Worm (Caenorhabditis elegans): ENCODE data around the gene nhr-241.

- TF ChIP-seq ama-1 (optimal IDR thresholded peaks at IDR 0.05) = no peak
- no peak for TF ChIP-seq ets-7 (tag; optimal IDR thresholded peaks at IDR 0.05)
- TF ChIP-seq B0310.2 (tag; optimal IDR thresholded peaks at IDR 0.05) = no peak
Measured at ce11 chrV:18725858-18726257, 26.6 kb downstream of the nhr-241 start.

Measured in whole organism, early embryonic.